Fruit fly (Drosophila melanogaster) whole organism: Measurements from ENCODE around the gene Tdh.

ENCODE experiments used
- CG8478 ChIP-seq: fragments of >200 bp; optimal IDR thresholded peaks from 2 replicates; lab custom pipeline; 2018; ENCODE audit warnings: inconsistent platforms
- Dll ChIP-seq: fragments of >200 bp; optimal IDR thresholded peaks from 2 replicates; lab custom pipeline; 2017
- EcR ChIP-seq, 2 experiments: fragments of >200 bp; optimal IDR thresholded peaks; 2 replicates each; lab custom pipeline; 2017; ENCODE audit warnings: missing biosample characterization in 2 of 2, missing genetic modification characterization in 2 of 2, missing genetic modification reagents in 2 of 2
- pan ChIP-seq: fragments of >200 bp; optimal IDR thresholded peaks from 2 replicates; lab custom pipeline; 2017
- psq ChIP-seq: fragments of >200 bp; optimal IDR thresholded peaks from 2 replicates; lab custom pipeline; 2017
- usp ChIP-seq: fragments of >200 bp; optimal IDR thresholded peaks from 2 replicates; lab custom pipeline; 2017; ENCODE audit warnings: missing biosample characterization, missing genetic modification characterization, mixed read lengths

The Tdh gene

DNA sequence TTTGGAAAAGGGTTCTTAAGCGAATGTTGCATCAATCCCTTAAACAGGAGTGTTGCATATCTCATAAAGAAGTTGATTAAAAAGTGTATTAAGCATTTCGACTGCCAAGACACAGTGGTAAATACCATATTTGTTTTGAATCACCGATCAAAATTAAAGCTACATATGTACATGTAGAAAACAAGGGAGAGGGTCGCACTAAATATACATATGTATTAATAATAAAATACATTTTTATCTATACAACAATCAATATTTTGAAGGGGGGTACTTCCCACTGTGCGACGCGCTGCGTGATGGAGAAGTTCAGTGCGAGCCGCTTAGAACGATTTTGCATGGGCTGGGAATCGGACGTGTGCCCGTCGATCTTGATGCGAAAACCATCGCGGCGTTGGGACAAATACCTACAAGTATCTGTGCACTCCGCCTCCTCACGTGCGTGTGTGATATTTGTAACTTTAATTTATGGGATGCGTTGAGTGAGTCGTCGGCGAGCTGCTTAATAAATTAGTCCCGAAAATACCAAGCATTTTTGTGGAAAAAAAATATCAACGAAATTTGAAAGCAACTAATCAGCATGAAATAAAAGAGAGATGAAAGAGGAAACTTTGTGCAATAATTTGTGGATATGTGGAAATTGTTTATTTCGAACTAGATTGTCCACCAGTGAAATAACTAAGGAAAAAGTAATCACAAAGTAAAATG lies 21.8 kb upstream of the Tdh start:
- TF ChIP-seq usp (GFP tag; lab: Kevin White, UChicago) (no peak), psq (no peak), EcR (GFP tag; optimal IDR thresholded peaks at IDR 0.05; lab: Kevin White, UChicago) (no peak), pan (lab: Kevin White, UChicago) (no peak), CG8478 (lab: Kevin White, UChicago) (no peak), Dll (lab: Kevin White, UChicago) (no peak)

DNA sequence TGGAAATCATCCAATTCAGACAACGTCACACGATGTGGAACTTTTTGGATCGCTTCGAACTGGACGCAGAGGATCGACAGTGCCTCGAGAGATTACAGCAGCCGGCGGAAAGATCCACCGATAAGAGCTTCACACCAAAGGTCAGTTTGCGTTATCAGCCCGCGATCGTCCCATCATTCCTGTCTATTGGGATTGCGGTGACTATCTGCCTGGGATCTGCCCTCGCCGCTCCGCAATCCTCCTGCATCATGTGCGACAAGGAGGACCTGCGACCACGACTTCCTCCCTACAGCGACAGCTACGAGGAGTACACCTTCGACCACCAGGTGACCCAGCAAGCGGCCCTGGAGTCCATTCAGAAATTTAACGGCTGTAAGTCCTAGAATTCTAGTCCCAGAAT lies 20.7 kb upstream of the Tdh start:
- TF ChIP-seq EcR (GFP tag; optimal IDR thresholded peaks at IDR 0.05; lab: Kevin White, UChicago) (no peak), pan (lab: Kevin White, UChicago) (no peak), usp (GFP tag; lab: Kevin White, UChicago) (no peak), Dll (lab: Kevin White, UChicago) (no peak), CG8478 (lab: Kevin White, UChicago) (no peak), psq (no peak)

DNA sequence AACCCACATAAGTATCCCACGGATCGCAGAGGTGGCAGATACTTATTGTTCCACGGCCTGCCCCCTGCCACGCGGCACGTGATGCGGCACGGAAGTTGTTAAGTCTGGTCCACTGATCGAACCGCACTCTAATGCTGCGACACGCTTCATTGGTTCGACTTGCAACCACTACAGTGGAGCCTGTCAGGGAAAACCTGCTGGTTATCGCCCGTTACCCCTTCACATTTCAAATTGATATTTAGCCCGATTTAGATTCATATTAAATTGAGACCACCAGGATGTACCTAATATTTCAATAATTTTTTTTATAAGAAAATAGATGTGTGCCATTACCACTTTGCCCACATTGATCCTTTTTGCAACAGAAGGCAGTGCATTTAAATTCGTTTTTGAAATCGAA lies 19.4 kb upstream of the Tdh start:
- TF ChIP-seq psq (no peak), pan (lab: Kevin White, UChicago) (no peak), CG8478 (lab: Kevin White, UChicago) (no peak), EcR (GFP tag; optimal IDR thresholded peaks at IDR 0.05; lab: Kevin White, UChicago) (no peak), usp (GFP tag; lab: Kevin White, UChicago) (no peak), Dll (lab: Kevin White, UChicago) (no peak)

DNA sequence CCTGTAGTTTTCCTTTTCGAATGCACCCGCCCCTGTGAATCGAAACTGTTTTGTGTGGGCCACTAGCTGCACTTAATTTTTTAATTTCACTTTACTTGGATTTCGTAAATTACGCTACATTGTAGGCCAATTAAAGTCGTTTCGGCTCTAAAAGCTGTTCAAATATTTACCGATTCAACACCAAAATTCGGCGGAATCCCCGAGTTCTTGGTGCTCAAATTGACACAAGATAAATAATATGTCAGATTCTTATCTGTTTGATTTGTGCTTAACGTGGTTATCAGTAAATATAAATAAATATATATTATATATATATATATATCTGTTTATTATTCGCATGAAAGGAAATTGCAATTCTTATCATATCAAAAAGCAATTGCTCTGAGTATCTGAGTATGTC lies 18.8 kb upstream of the Tdh start:
- no peak for TF ChIP-seq CG8478 (lab: Kevin White, UChicago)
- no peak for TF ChIP-seq psq
- no peak for TF ChIP-seq Dll (lab: Kevin White, UChicago)
- no peak for TF ChIP-seq usp (GFP tag; lab: Kevin White, UChicago)
- no peak for TF ChIP-seq EcR (GFP tag; optimal IDR thresholded peaks at IDR 0.05; lab: Kevin White, UChicago)
- TF ChIP-seq pan (lab: Kevin White, UChicago): no peak

DNA sequence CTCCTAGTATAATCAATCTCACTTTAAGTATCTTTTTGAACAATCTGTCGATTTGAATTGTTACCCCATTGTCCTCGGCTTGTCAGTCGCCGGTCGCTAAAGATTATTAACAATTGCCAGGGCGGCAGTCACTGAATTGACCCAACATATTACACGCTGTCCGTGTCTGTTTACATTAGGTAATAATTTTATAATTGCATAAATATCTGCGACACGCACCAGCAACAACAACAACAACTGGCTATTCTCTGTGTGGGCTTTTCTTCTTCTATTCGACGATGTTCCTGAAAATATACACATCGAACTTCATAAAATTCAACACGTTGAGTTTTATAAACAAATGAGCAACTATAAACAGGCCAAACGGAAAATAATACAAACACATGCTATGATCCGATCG lies 18.0 kb upstream of the Tdh start:
- no peak for TF ChIP-seq EcR (GFP tag; optimal IDR thresholded peaks at IDR 0.05; lab: Kevin White, UChicago)

dm6 chr3L:20452813-20453682 lies 13.7 kb upstream of the Tdh start, which contains the start of gene CG5199:
Gene CG5199, minus strand, starts transcription at chr3L:20452864.
- TF ChIP-seq Dll (lab: Kevin White, UChicago) (no peak), CG8478 (lab: Kevin White, UChicago) (no peak), usp (GFP tag; lab: Kevin White, UChicago) (no peak), EcR (GFP tag; optimal IDR thresholded peaks at IDR 0.05; lab: Kevin White, UChicago) (no peak), psq (no peak), pan (lab: Kevin White, UChicago) (no peak)

DNA sequence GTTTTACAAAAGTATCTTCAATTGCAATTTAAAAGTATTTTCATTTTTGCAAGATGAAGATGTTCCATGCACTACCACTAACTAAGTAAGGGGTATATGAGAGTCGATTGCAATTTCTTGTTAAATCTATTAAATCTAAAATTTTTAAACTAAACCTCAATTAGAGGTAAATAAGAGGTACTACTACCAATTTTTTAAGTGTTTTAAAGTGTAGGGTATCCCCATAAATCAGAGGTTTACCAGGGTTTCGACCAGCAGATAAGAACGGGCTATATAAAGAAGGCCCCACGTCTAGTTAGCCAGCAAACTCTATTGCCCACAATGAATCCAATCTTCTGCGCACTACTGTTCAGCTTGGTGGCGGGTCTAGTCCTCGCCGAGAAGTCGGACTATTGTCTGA lies 6.4 kb upstream of the Tdh start, which contains the start of gene mag:
TSS of gene mag (plus strand) at position 301 of the 400 bp plus-strand sequence.
- TF ChIP-seq CG8478 (lab: Kevin White, UChicago): no peak
- no peak for TF ChIP-seq Dll (lab: Kevin White, UChicago)
- no peak for TF ChIP-seq usp (GFP tag; lab: Kevin White, UChicago)
- no peak for TF ChIP-seq pan (lab: Kevin White, UChicago)
- TF ChIP-seq psq: no peak
- no peak for TF ChIP-seq EcR (GFP tag; optimal IDR thresholded peaks at IDR 0.05; lab: Kevin White, UChicago)

DNA sequence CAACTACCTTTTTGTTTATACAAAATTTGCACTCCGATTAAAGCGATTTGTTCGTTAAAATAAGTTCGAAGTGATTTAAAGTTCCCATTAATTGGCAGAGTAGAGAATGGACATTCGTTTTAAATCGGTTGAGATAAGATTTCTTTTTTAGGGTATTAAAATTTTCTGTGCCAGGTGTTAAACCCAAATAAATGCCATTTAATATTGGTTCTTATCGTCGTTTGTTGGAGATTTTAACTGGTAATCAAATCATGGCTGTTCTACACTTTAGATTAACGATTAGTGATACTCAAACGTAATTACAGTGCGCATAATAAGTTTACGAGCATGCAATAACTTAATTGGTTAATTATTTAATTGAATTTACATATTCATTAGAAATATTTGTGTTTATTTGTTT lies 4.4 kb upstream of the Tdh start:
- TF ChIP-seq Dll (lab: Kevin White, UChicago): no peak
- no peak for TF ChIP-seq pan (lab: Kevin White, UChicago)
- no peak for TF ChIP-seq EcR (GFP tag; optimal IDR thresholded peaks at IDR 0.05; lab: Kevin White, UChicago)
- TF ChIP-seq psq: no peak

DNA sequence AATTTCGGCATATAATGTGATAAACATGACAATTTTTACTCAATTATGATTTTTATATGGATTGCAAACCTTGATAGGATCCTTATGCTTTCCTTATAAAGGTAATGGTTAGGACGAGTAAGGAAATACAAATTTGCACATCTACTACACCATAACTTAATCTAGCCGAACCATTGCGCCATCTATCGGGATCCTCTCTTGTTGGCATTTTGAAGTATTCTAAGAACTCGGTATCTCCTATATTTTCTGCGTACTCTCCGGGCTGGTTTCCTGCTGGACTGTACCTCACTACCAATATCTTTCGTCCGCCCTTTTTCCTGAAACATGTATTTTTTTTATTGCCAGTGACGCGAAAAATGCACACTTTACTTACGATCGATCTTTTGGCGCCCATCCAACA lies 2.1 kb upstream of the Tdh start, which contains the start of gene atk:
TSS of gene atk (minus strand) at position 186 of the 400 bp plus-strand sequence.
- TF ChIP-seq pan (lab: Kevin White, UChicago): no peak
- TF ChIP-seq CG8478 (lab: Kevin White, UChicago): no peak
- TF ChIP-seq EcR (GFP tag; optimal IDR thresholded peaks at IDR 0.05; lab: Kevin White, UChicago): no peak
- no peak for TF ChIP-seq Dll (lab: Kevin White, UChicago)
- no peak for TF ChIP-seq psq

DNA sequence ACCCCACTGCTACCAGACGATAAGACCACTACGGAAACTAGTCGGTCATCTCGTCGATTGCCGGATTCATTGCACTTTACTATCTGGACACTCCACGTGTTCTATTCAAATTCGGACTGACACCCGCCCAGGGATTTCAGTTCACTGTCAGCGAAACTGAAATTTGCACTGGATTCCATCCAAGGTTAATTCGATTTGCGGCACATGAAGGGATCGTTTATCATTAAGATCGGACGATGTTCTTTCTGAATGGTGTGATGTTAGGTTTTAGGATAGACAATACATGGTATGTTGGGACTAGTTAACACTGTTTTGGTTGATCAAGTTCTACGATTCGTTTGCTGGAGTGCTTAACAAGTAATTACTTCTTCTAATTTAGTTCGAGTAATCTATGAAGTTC lies 803 bp upstream of the Tdh start, which contains the start of gene CG42764:
TSS of gene CG42764 (minus strand) at position 101 of the 400 bp plus-strand sequence.
- TF ChIP-seq Dll (lab: Kevin White, UChicago) (no peak), CG8478 (lab: Kevin White, UChicago) (no peak), pan (lab: Kevin White, UChicago) (no peak), psq (no peak), EcR (GFP tag; optimal IDR thresholded peaks at IDR 0.05; lab: Kevin White, UChicago) (no peak)

dm6 chr3L:20467433-20467832 lies 689 bp downstream of the Tdh start:
- no peak for TF ChIP-seq Dll (lab: Kevin White, UChicago)
- TF ChIP-seq usp (GFP tag; lab: Kevin White, UChicago): no peak
- TF ChIP-seq CG8478 (lab: Kevin White, UChicago): no peak
- TF ChIP-seq EcR (GFP tag; optimal IDR thresholded peaks at IDR 0.05; lab: Kevin White, UChicago): no peak
- no peak for TF ChIP-seq psq
- no peak for TF ChIP-seq pan (lab: Kevin White, UChicago)
